Fruit fly (Drosophila melanogaster) whole organism, wandering third instar larva: ENCODE data around the gene CG13280.

ENCODE experiments used
- Abd-B ChIP-seq: fragments of >200 bp; optimal IDR thresholded peaks from 2 replicates; lab custom pipeline; 2017; ENCODE audit warnings: missing biosample characterization, missing genetic modification characterization
- CrebA ChIP-seq: fragments of 200-800 bp; sonication (Bioruptor generic); optimal IDR thresholded peaks from 2 replicates; lab custom pipeline; 2016; ENCODE audit warnings: missing biosample characterization, mild to moderate bottlenecking, missing genetic modification characterization, borderline replicate concordance
- Dif ChIP-seq: fragments of 200-275, 200-300 bp; sonication (Bioruptor generic); optimal IDR thresholded peaks from 2 replicates; lab custom pipeline; 2018; ENCODE audit warnings: missing biosample characterization, missing genetic modification characterization; ENCODE audit not compliant: partially characterized antibody
- Hr78 ChIP-seq: fragments of >200 bp; optimal IDR thresholded peaks from 2 replicates; lab custom pipeline; 2017; ENCODE audit warnings: missing biosample characterization, missing genetic modification characterization
- Jra ChIP-seq: sonication (Bioruptor generic); optimal IDR thresholded peaks from 2 replicates; lab custom pipeline; 2016; ENCODE audit warnings: missing biosample characterization, missing genetic modification characterization
- Myc ChIP-seq: fragments of >200 bp; optimal IDR thresholded peaks from 2 replicates; lab custom pipeline; 2017
- N ChIP-seq: fragments of >200 bp; optimal IDR thresholded peaks from 2 replicates; lab custom pipeline; 2018; ENCODE audit warnings: missing biosample characterization, missing external identifiers, missing genetic modification characterization
- br ChIP-seq: fragments of 200-800 bp; sonication (Bioruptor generic); optimal IDR thresholded peaks from 2 replicates; lab custom pipeline; 2016; ENCODE audit warnings: missing biosample characterization, missing genetic modification characterization
- dmrt93B ChIP-seq: fragments of 200-800 bp; sonication (Bioruptor generic); optimal IDR thresholded peaks from 2 replicates; lab custom pipeline; 2018; ENCODE audit warnings: missing biosample characterization, mild to moderate bottlenecking, missing genetic modification characterization
- foxo ChIP-seq, 2 experiments: fragments of 200-800 bp; sonication (Bioruptor generic); optimal IDR thresholded peaks; 2 replicates in 1 of 2; 3 replicates in 1 of 2; lab custom pipeline; 2016 to 2017; ENCODE audit warnings: missing biosample characterization in 2 of 2, missing genetic modification characterization in 2 of 2
- fru ChIP-seq: fragments of 200-800 bp; sonication (Bioruptor generic); optimal IDR thresholded peaks from 3 replicates; lab custom pipeline; 2016; ENCODE audit warnings: missing biosample characterization, mild to moderate bottlenecking, missing genetic modification characterization
- h ChIP-seq: fragments of 200-800 bp; sonication (Bioruptor generic); optimal IDR thresholded peaks from 3 replicates; lab custom pipeline; 2016; ENCODE audit warnings: missing biosample characterization, mild to moderate bottlenecking, missing genetic modification characterization
- psq ChIP-seq: fragments of 200-800 bp; sonication (Bioruptor generic); optimal IDR thresholded peaks from 3 replicates; lab custom pipeline; 2017; ENCODE audit warnings: missing biosample characterization, mild to moderate bottlenecking, missing genetic modification characterization, moderate library complexity
- usp ChIP-seq: fragments of >200 bp; optimal IDR thresholded peaks from 2 replicates; lab custom pipeline; 2017; ENCODE audit warnings: missing biosample characterization, missing genetic modification characterization

- TF ChIP-seq N (GFP tag; lab: Kevin White, UChicago) (no peak), h (GFP tag; lab: Kevin White, UChicago) (no peak), Dif (GFP tag; lab: Kevin White, UChicago) (no peak), Abd-B (no peak), usp (no peak), br (GFP tag; lab: Kevin White, UChicago) (no peak), fru (GFP tag; lab: Kevin White, UChicago) (no peak), Hr78 (no peak), CrebA (no peak), foxo (GFP tag; optimal IDR thresholded peaks at IDR 0.05; lab: Kevin White, UChicago) (no peak), psq (GFP tag; lab: Kevin White, UChicago) (no peak), Jra (GFP tag; lab: Kevin White, UChicago) (no peak), Myc (lab: Kevin White, UChicago) (no peak), dmrt93B (no peak)
Measured at dm6 chr2L:16808752-16809151, 12.1 kb downstream of the CG13280 start.
